Worm (Caenorhabditis elegans): ENCODE results near the gene C35D6.13.

DNA sequence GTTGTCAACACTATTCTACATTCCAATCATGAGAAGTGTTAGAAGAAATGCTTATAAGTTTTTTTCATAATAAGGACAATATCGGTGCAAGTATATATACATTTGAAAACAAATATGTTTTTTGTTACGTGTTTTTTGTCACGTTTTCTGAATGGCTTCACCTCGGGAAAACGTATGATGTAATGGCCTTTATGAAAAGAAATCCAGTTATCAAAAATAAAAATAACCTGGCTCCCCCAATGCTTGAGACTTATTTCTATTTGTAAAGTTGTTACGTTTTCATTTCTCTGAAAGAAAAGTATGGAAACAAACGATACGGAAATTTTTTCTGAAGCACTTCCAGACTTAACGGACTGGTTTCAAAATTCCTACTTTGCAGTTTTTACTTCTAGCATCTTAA, 38.0 kb upstream of the C35D6.13 start, which contains the start of gene srz-72:
- TF ChIP-seq ama-1 (optimal IDR thresholded peaks at IDR 0.05) (no peak), ceh-36 (tag; optimal IDR thresholded peaks at IDR 0.05) (no peak)
